Worm (Caenorhabditis elegans) whole organism, early embryonic: ENCODE results near the gene duxl-1.

Experiments
- B0310.2 ChIP-seq: sonication (generic microtip); optimal IDR thresholded peaks from 2 replicates; lab custom pipeline; 2016; ENCODE audit warnings: mild to moderate bottlenecking, missing genetic modification characterization, missing compliant biosample characterization
- F13C5.2 ChIP-seq: sonication (generic microtip); optimal IDR thresholded peaks from 2 replicates; lab custom pipeline; 2017; ENCODE audit warnings: mild to moderate bottlenecking, missing genetic modification characterization, inconsistent platforms, missing compliant biosample characterization
- aly-1 ChIP-seq: sonication (generic microtip); optimal IDR thresholded peaks from 2 replicates; lab custom pipeline; 2016; ENCODE audit warnings: missing genetic modification characterization, missing compliant biosample characterization
- ama-1 ChIP-seq: fragments of 150-350 bp; optimal IDR thresholded peaks from 2 replicates; lab custom pipeline; 2014
- ceh-13 ChIP-seq: fragments of 200-800 bp; sonication (Bioruptor generic); optimal IDR thresholded peaks from 2 replicates; lab custom pipeline; 2018; ENCODE audit warnings: mild to moderate bottlenecking, missing genetic modification characterization, missing compliant biosample characterization
- ets-7 ChIP-seq: sonication (generic microtip); optimal IDR thresholded peaks from 2 replicates; lab custom pipeline; 2016; ENCODE audit warnings: missing genotype, missing genetic modification characterization, missing compliant biosample characterization
- flt-1 ChIP-seq: fragments of 200-800 bp; sonication (Bioruptor generic); IDR thresholded peaks from 2 replicates; pipeline ENCODE4 v1.3.6; 2022; ENCODE audit warnings: missing genetic modification characterization, missing compliant biosample characterization
- hmg-4 ChIP-seq: fragments of 200-800 bp; sonication (Bioruptor generic); optimal IDR thresholded peaks from 2 replicates; lab custom pipeline; 2018; ENCODE audit warnings: mild to moderate bottlenecking, missing genetic modification characterization, missing compliant biosample characterization
- hnd-1 ChIP-seq: sonication (generic microtip); optimal IDR thresholded peaks from 2 replicates; lab custom pipeline; 2016; ENCODE audit warnings: missing genetic modification characterization, missing compliant biosample characterization
- sea-1 ChIP-seq: fragments of 200-800 bp; sonication (Bioruptor generic); conservative IDR thresholded peaks from 2 replicates; pipeline ENCODE4 v1.3.6; 2022; ENCODE audit warnings: missing genetic modification characterization, missing compliant biosample characterization
- tbx-11 ChIP-seq: fragments of 200-800 bp; sonication (Bioruptor generic); IDR thresholded peaks from 2 replicates; pipeline ENCODE4 v1.3.6; 2022; ENCODE audit warnings: missing genetic modification characterization, missing compliant biosample characterization
- tra-4 ChIP-seq: sonication (generic microtip); optimal IDR thresholded peaks from 2 replicates; lab custom pipeline; 2017; ENCODE audit warnings: missing genetic modification characterization, missing compliant biosample characterization

DNA sequence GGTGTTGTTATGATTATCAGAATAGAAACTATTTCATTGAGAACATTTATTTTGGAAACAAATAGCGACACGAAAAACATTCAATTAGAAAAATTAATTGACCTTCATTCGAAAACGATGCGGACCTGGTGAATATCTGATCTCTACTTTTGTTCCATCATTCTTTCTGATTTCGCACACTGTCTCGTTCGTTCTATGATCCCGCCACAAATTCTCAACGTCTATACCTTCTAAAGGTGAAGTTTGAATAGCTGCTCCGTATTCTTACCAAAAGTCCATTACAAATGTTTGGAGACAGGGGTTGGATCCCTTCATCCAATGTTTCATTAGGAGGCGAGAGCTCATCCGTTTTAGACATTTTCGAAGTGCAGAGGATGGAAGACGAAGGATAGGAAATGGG lies 11.7 kb upstream of the duxl-1 start, which contains the start of gene fbxb-16:
- TF ChIP-seq ama-1 (lab: Kevin White, UChicago) (no peak), B0310.2 (tag; lab: Kevin White, UChicago) (no peak), ceh-13 (no peak), hnd-1 (tag; lab: Kevin White, UChicago) (no peak), sea-1 (GFP tag; lab: Robert Waterston, UW) (no peak), aly-1 (tag; lab: Kevin White, UChicago) (no peak), tbx-11 (no peak), hmg-4 (GFP tag; lab: Kevin White, UChicago) (no peak), tra-4 (no peak), flt-1 (GFP tag; lab: Robert Waterston, UW) (no peak), ets-7 (tag; lab: Kevin White, UChicago) (no peak), F13C5.2 (tag; lab: Kevin White, UChicago) (no peak)
